Fruit fly (Drosophila melanogaster): ENCODE results near the gene tty.

The tty gene

DNA sequence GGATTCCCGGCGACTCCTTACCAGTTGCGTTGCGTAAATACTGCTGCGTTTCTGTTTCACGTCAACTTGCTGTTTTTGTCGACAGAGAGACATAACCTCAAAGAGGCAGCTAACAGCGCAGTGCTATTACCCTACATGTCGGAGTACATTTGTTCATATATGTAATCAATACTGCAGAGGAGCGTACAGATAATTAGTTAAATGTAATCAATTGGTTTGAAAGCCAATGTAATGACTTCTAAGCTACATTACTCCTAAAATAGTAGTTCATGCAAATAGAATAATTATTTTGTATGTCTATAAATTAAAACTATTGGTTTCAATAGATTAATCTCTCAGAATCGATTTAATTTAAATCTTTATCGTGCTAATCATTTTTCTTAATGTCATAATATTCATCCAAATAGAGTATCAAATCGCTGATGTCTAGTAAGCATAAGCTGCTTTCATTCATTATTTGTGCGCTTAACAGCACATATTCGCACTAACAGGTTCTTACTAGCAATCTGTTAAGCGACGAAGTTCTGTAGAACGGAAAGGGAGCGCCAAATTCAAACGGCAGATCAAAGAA, 20.2 kb downstream of the tty start, which contains the start of the genes SLIRP1 and anox (continued):
- peak in 1 of 2 experiments; percentile 29 for TF ChIP-seq tll (GFP tag; optimal IDR thresholded peaks at IDR 0.05)
- TF ChIP-seq HLH3B (GFP tag; IDR thresholded peaks at IDR 0.05) = peak; percentile 73
- peak; percentile 65 for TF ChIP-seq NC2β (GFP tag; optimal IDR thresholded peaks at IDR 0.05)
- TF ChIP-seq Ets65A (GFP tag) = peak; percentile 68
- peak; percentile 70 for TF ChIP-seq Spps (tag; optimal IDR thresholded peaks at IDR 0.05)
- TF ChIP-seq sens-2 (GFP tag; IDR thresholded peaks at IDR 0.05) = no peak
- peak; percentile 88 for TF ChIP-seq Xbp1 (GFP tag; optimal IDR thresholded peaks at IDR 0.05)
- TF ChIP-seq CG8290 (GFP tag; optimal IDR thresholded peaks at IDR 0.05) = peak; percentile 34
- TF ChIP-seq CG8290 (tag; optimal IDR thresholded peaks at IDR 0.05) = peak; percentile 36 to 59
- TF ChIP-seq org-1 (GFP tag; optimal IDR thresholded peaks at IDR 0.05) = peak; percentile 83
- TF ChIP-seq sna (GFP tag; IDR thresholded peaks at IDR 0.05; ENCODE audit: partially characterized antibody) = no peak
- TF ChIP-seq seq (GFP tag; IDR thresholded peaks at IDR 0.05) = peak; percentile 74
- TF ChIP-seq nerfin-2 (GFP tag; IDR thresholded peaks at IDR 0.05; ENCODE audit: partially characterized antibody) = no peak
- peak; percentile 69 for TF ChIP-seq NC2α (GFP tag; optimal IDR thresholded peaks at IDR 0.05)
- peak; percentile 66 for TF ChIP-seq CG4404 (GFP tag; IDR thresholded peaks at IDR 0.05)
- no peak for TF ChIP-seq Hr39 (optimal IDR thresholded peaks at IDR 0.05)
- peak; percentile 89 for TF ChIP-seq CG18599 (GFP tag; optimal IDR thresholded peaks at IDR 0.05)
- TF ChIP-seq CG1024 (GFP tag; IDR thresholded peaks at IDR 0.05) = no peak
- TF ChIP-seq HLH54F (GFP tag; optimal IDR thresholded peaks at IDR 0.05) = peak; percentile 77
- peak; percentile 78 for TF ChIP-seq CG1529 (GFP tag; optimal IDR thresholded peaks at IDR 0.05)
- TF ChIP-seq stwl (tag; optimal IDR thresholded peaks at IDR 0.05) = peak; percentile 23
- peak in 1 of 3 experiments; percentile 46 for TF ChIP-seq Stat92E (GFP tag; optimal IDR thresholded peaks at IDR 0.05)
- peak; percentile 89 for TF ChIP-seq CG10979 (tag; optimal IDR thresholded peaks at IDR 0.05)
- peak in 1 of 2 experiments; percentile 43 for TF ChIP-seq crp (GFP tag; optimal IDR thresholded peaks at IDR 0.05)
- no peak for TF ChIP-seq ab (GFP tag; optimal IDR thresholded peaks at IDR 0.05)
- TF ChIP-seq jing (GFP tag; optimal IDR thresholded peaks at IDR 0.05) = no peak
- peak; percentile 78 for TF ChIP-seq Blimp-1 (GFP tag; optimal IDR thresholded peaks at IDR 0.05)
- TF ChIP-seq CG6854 (GFP tag; optimal IDR thresholded peaks at IDR 0.05) = peak; percentile 77
- peak; percentile 56 for TF ChIP-seq Bdp1 (GFP tag; optimal IDR thresholded peaks at IDR 0.05)
- TF ChIP-seq vfl (GFP tag; optimal IDR thresholded peaks at IDR 0.05) = peak; percentile 69
- no peak for TF ChIP-seq bbx (GFP tag; IDR thresholded peaks at IDR 0.05; ENCODE audit: partially characterized antibody)
- TF ChIP-seq Taf1 (GFP tag; IDR thresholded peaks at IDR 0.05) = peak; percentile 64; the same call in 1 of the 2 replicates
- TF ChIP-seq Drgx (GFP tag; IDR thresholded peaks at IDR 0.05) = peak; percentile 66
- peak; percentile 63; the same call in 3 of the 4 replicates for TF ChIP-seq Gug (GFP tag; IDR thresholded peaks at IDR 0.05)
- peak; percentile 86 for TF ChIP-seq CG16815 (GFP tag; optimal IDR thresholded peaks at IDR 0.05)
- peak; percentile 63 for TF ChIP-seq CG2875 (GFP tag; optimal IDR thresholded peaks at IDR 0.05)
- no peak for TF ChIP-seq CkIIα-i1 (GFP tag; IDR thresholded peaks at IDR 0.05)
- TF ChIP-seq ewg (GFP tag; optimal IDR thresholded peaks at IDR 0.05) = peak; percentile 75
- TF ChIP-seq CG33557 (GFP tag; optimal IDR thresholded peaks at IDR 0.05) = peak; percentile 78
- peak; percentile 86 for TF ChIP-seq CG15601 (tag; optimal IDR thresholded peaks at IDR 0.05)
- TF ChIP-seq CG31441 (GFP tag; IDR thresholded peaks at IDR 0.05) = peak; percentile 89
- peak; percentile 28 for TF ChIP-seq CG10565 (GFP tag; optimal IDR thresholded peaks at IDR 0.05)
- peak; percentile 78 for TF ChIP-seq CrebB (tag; optimal IDR thresholded peaks at IDR 0.05)
- peak; percentile 65 for TF ChIP-seq Dip3 (GFP tag; optimal IDR thresholded peaks at IDR 0.05)
- TF ChIP-seq h (optimal IDR thresholded peaks at IDR 0.05) = no peak
- peak; percentile 48; the same call in 1 of the 2 replicates for TF ChIP-seq CG6272 (GFP tag; IDR thresholded peaks at IDR 0.05)
- no peak for TF ChIP-seq Dip2 (GFP tag; IDR thresholded peaks at IDR 0.05)
- no peak for TF ChIP-seq hbn (GFP tag; IDR thresholded peaks at IDR 0.05; ENCODE audit: partially characterized antibody)
- TF ChIP-seq Dp (GFP tag; optimal IDR thresholded peaks at IDR 0.05) = peak; percentile 64
- TF ChIP-seq Sox102F (GFP tag; optimal IDR thresholded peaks at IDR 0.05) = peak; percentile 89
